Worm (Caenorhabditis elegans): Measurements from ENCODE around the gene str-176.

DNA sequence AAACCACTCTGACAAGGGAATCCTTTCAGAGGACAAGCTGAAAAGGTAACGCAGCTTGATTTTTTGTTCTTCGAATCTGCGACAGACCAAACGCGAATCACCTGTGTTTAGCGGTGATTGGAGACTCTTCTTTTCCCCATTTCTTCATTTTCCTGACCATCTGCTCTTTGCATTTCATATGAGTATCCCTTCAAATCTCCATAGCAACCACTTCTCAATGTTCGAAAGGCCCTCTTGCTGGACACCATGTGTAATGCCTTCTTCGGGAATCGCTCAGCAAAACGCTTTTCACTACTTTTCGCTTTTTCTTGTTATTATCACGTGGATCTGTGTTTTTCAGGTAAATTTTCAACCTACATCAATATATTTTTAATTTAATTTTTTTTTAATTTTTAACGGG lies 37.1 kb downstream of the str-176 start, which contains the start of the genes T26A8.3 and tmem-231:
- TF ChIP-seq him-1 (tag; optimal IDR thresholded peaks at IDR 0.05): no peak
- no peak for TF ChIP-seq W03F9.2 (tag; optimal IDR thresholded peaks at IDR 0.05)

Data from whole organism, L4/young adult.